Worm (Caenorhabditis elegans) whole organism, L2 larva: ENCODE data around the gene T25C12.3.

Experiments used
- C34F6.9 ChIP-seq: fragments of 150-350 bp; optimal IDR thresholded peaks from 2 replicates; lab custom pipeline; 2014; ENCODE audit warnings: missing biosample characterization, missing genetic modification characterization
- R02D3.7 ChIP-seq: fragments of 150-350 bp; optimal IDR thresholded peaks from 2 replicates; lab custom pipeline; 2014; ENCODE audit warnings: missing biosample characterization, missing genetic modification characterization
- alr-1 ChIP-seq: fragments of 150-350 bp; optimal IDR thresholded peaks from 2 replicates; lab custom pipeline; 2014; ENCODE audit warnings: missing biosample characterization, missing genetic modification characterization
- aly-2 ChIP-seq: fragments of 150-350 bp; optimal IDR thresholded peaks from 2 replicates; lab custom pipeline; 2014; ENCODE audit warnings: missing biosample characterization, missing genetic modification characterization
- ama-1 ChIP-seq: fragments of 150-350 bp; optimal IDR thresholded peaks from 2 replicates; lab custom pipeline; 2018; ENCODE audit warnings: inconsistent platforms
- blmp-1 ChIP-seq: sonication (generic microtip); optimal IDR thresholded peaks from 2 replicates; lab custom pipeline; 2017; ENCODE audit warnings: missing genetic modification characterization, mild to moderate bottlenecking, missing compliant biosample characterization, antibody characterized with exemption, moderate library complexity; ENCODE audit not compliant: insufficient read depth
- ceh-16 ChIP-seq: fragments of 150-350 bp; optimal IDR thresholded peaks from 2 replicates; lab custom pipeline; 2014; ENCODE audit warnings: missing biosample characterization, missing genetic modification characterization
- ceh-82 ChIP-seq: fragments of 150-350 bp; optimal IDR thresholded peaks from 2 replicates; lab custom pipeline; 2014; ENCODE audit warnings: missing biosample characterization, missing genetic modification characterization
- crh-2 ChIP-seq: sonication (generic microtip); optimal IDR thresholded peaks from 2 replicates; lab custom pipeline; 2017; ENCODE audit warnings: missing biosample characterization, missing genetic modification characterization
- dmd-4 ChIP-seq: sonication (generic microtip); optimal IDR thresholded peaks from 2 replicates; lab custom pipeline; 2017; ENCODE audit warnings: missing biosample characterization, missing genetic modification characterization
- egl-27 ChIP-seq: sonication (generic microtip); optimal IDR thresholded peaks from 3 replicates; lab custom pipeline; 2017; ENCODE audit warnings: missing biosample characterization, missing genetic modification reagents, missing genetic modification characterization
- elt-1 ChIP-seq: fragments of 150-350 bp; optimal IDR thresholded peaks from 2 replicates; lab custom pipeline; 2014; ENCODE audit warnings: missing biosample characterization, missing genetic modification characterization
- fos-1 ChIP-seq: fragments of 150-350 bp; optimal IDR thresholded peaks from 2 replicates; lab custom pipeline; 2014; ENCODE audit warnings: missing biosample characterization, missing genetic modification characterization
- gmeb-1 ChIP-seq: fragments of 150-350 bp; optimal IDR thresholded peaks from 2 replicates; lab custom pipeline; 2014; ENCODE audit warnings: missing biosample characterization, missing genetic modification characterization
- lin-13 ChIP-seq: fragments of 150-350 bp; optimal IDR thresholded peaks from 2 replicates; lab custom pipeline; 2014; ENCODE audit warnings: missing biosample characterization, missing genetic modification reagents, missing genetic modification characterization
- lin-39 ChIP-seq: fragments of 150-350 bp; optimal IDR thresholded peaks from 2 replicates; lab custom pipeline; 2014; ENCODE audit warnings: missing biosample characterization, missing genetic modification reagents, missing genetic modification characterization
- mab-5 ChIP-seq: fragments of 150-350 bp; optimal IDR thresholded peaks from 2 replicates; lab custom pipeline; 2014; ENCODE audit warnings: missing biosample characterization, missing genetic modification characterization
- mbf-1 ChIP-seq: sonication (generic microtip); optimal IDR thresholded peaks from 2 replicates; lab custom pipeline; 2017; ENCODE audit warnings: missing biosample characterization, missing genetic modification characterization
- mdl-1 ChIP-seq, 2 experiments: fragments of 150-350 bp in 1 of 2; sonication (generic microtip) in 1 of 2; optimal IDR thresholded peaks; 2 replicates each; lab custom pipeline; 2017; ENCODE audit warnings: missing biosample characterization in 2 of 2, missing genetic modification characterization in 2 of 2
- nhr-10 ChIP-seq: sonication (generic microtip); optimal IDR thresholded peaks from 2 replicates; lab custom pipeline; 2017; ENCODE audit warnings: missing biosample characterization, missing genetic modification characterization
- nhr-11 ChIP-seq: fragments of 150-350 bp; optimal IDR thresholded peaks from 2 replicates; lab custom pipeline; 2014; ENCODE audit warnings: missing biosample characterization, missing genetic modification characterization
- nhr-12 ChIP-seq: fragments of 150-350 bp; optimal IDR thresholded peaks from 2 replicates; lab custom pipeline; 2014; ENCODE audit warnings: missing biosample characterization, missing genetic modification characterization
- nhr-129 ChIP-seq: fragments of 150-350 bp; optimal IDR thresholded peaks from 2 replicates; lab custom pipeline; 2014; ENCODE audit warnings: missing biosample characterization, missing genetic modification characterization
- nhr-21 ChIP-seq: fragments of 150-350 bp; optimal IDR thresholded peaks from 2 replicates; lab custom pipeline; 2014; ENCODE audit warnings: missing biosample characterization, missing genetic modification characterization
- nhr-23 ChIP-seq: fragments of 150-350 bp; optimal IDR thresholded peaks from 2 replicates; lab custom pipeline; 2014; ENCODE audit warnings: missing biosample characterization, missing genetic modification reagents, missing genetic modification characterization
- nhr-237 ChIP-seq: fragments of 150-350 bp; optimal IDR thresholded peaks from 2 replicates; lab custom pipeline; 2014; ENCODE audit warnings: missing biosample characterization, missing genetic modification characterization
- nhr-25 ChIP-seq: fragments of 150-350 bp; sonication (generic microtip); optimal IDR thresholded peaks from 3 replicates; lab custom pipeline; 2014; ENCODE audit warnings: missing biosample characterization, missing genetic modification characterization
- nhr-6 ChIP-seq: fragments of 150-350 bp; optimal IDR thresholded peaks from 2 replicates; lab custom pipeline; 2014; ENCODE audit warnings: missing biosample characterization, missing genetic modification characterization
- nhr-77 ChIP-seq: fragments of 150-350 bp; optimal IDR thresholded peaks from 2 replicates; lab custom pipeline; 2014; ENCODE audit warnings: missing biosample characterization, missing genetic modification characterization
- peb-1 ChIP-seq: fragments of 150-350 bp; optimal IDR thresholded peaks from 2 replicates; lab custom pipeline; 2014; ENCODE audit warnings: missing biosample characterization, missing genetic modification characterization
- sem-4 ChIP-seq: fragments of 150-350 bp; optimal IDR thresholded peaks from 2 replicates; lab custom pipeline; 2014; ENCODE audit warnings: missing biosample characterization, missing genetic modification reagents, missing genetic modification characterization
- skn-1 ChIP-seq: sonication (generic microtip); optimal IDR thresholded peaks from 2 replicates; lab custom pipeline; 2017; ENCODE audit warnings: missing biosample characterization, missing genetic modification characterization
- sma-3 ChIP-seq: sonication (generic microtip); optimal IDR thresholded peaks from 2 replicates; lab custom pipeline; 2016; ENCODE audit warnings: missing genetic modification reagents, missing genetic modification characterization, missing compliant biosample characterization
- sma-9 ChIP-seq, 2 experiments: fragments of 150-350 bp in 1 of 2; sonication (generic microtip) in 1 of 2; optimal IDR thresholded peaks; 2 replicates each; lab custom pipeline; 2014 to 2016; ENCODE audit warnings: missing genetic modification characterization in 2 of 2, mild to moderate bottlenecking in 1 of 2, missing biosample characterization in 1 of 2, missing compliant biosample characterization in 1 of 2, missing genetic modification reagents in 1 of 2, moderate library complexity in 1 of 2
- snpc-4 ChIP-seq: fragments of 150-350 bp; optimal IDR thresholded peaks from 2 replicates; lab custom pipeline; 2014; ENCODE audit warnings: missing biosample characterization, missing genetic modification characterization
- unc-55 ChIP-seq: fragments of 150-350 bp; sonication (generic microtip); optimal IDR thresholded peaks from 3 replicates; lab custom pipeline; 2014; ENCODE audit warnings: missing biosample characterization, missing genetic modification reagents, missing genetic modification characterization
- unc-62 ChIP-seq: fragments of 150-350 bp; optimal IDR thresholded peaks from 2 replicates; lab custom pipeline; 2014; ENCODE audit warnings: missing biosample characterization, missing genetic modification reagents, missing genetic modification characterization
- zag-1 ChIP-seq: fragments of 150-350 bp; optimal IDR thresholded peaks from 2 replicates; lab custom pipeline; 2014; ENCODE audit warnings: missing biosample characterization, missing genetic modification characterization
- ztf-1 ChIP-seq: fragments of 200-800 bp; sonication (Bioruptor generic); conservative IDR thresholded peaks from 2 replicates; pipeline ENCODE4 v1.3.6; 2022; ENCODE audit warnings: missing genetic modification characterization, missing compliant biosample characterization
- ztf-11 ChIP-seq: sonication (generic microtip); optimal IDR thresholded peaks from 2 replicates; lab custom pipeline; 2017; ENCODE audit warnings: missing biosample characterization, missing genetic modification characterization

Gene T25C12.3

DNA sequence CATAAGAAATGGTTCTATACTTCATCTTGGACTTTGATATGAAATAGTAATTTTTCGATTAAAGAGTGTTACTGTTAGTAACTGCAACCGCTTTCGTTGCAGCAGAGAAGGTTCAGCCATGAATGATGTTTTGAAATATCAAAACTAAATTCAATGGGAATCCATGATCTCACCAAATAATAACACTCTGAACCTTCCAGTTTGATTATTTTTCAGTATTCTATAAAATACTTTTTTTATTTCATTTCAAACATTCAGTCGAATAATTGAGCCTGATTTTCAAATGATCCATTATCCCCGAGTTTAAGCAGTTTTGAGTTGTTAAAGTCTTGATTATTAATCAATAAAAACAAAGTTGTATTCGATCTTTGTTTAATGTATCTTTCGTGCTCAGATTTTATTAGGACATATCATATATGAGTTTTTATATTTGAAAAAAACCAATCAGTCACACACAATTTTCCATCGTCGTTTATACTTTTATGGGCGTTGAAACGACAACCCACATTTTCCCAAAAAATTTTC, 37.5 kb upstream of the T25C12.3 start, which contains the start of gene gcp-2.2:
TSS of gene gcp-2.2 (plus strand) at position 475 of the 525 bp plus-strand sequence.
- TF ChIP-seq egl-27 (tag; lab: Kevin White, UChicago) = no peak
- TF ChIP-seq nhr-10 (tag; lab: Kevin White, UChicago) = no peak
- no peak for TF ChIP-seq unc-62 (GFP tag; lab: Kevin White, UChicago)
- no peak for TF ChIP-seq gmeb-1 (tag; lab: Kevin White, UChicago)

DNA sequence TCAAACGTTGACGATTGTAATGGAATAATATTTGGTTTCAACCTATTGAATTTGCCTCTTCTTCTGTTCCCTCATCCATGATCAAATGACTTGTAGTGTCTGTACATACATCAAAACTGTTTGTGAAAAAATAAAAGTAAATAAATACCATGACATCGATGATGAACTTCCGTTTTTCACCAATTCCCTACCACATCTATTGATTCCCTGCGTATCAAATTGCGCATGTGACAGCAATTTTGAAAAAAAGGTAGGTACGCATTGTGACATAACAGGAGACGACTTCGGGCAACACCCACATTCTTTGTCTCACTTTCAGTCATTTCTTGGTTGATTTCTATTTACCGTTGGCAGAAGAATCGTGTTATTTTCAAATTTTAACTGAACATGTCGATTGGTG, 36.6 kb upstream of the T25C12.3 start, which contains the start of gene C35C5.9:
TSS of gene C35C5.9 (plus strand) at position 161 of the 400 bp plus-strand sequence.
- TF ChIP-seq nhr-129 (tag; lab: Kevin White, UChicago) (peak; percentile 1), unc-55 (no peak), sma-9 (GFP tag; optimal IDR thresholded peaks at IDR 0.05; lab: Kevin White, UChicago) (no peak), sma-9 (tag; optimal IDR thresholded peaks at IDR 0.05; lab: Kevin White, UChicago) (no peak), nhr-25 (tag; lab: Kevin White, UChicago) (peak; percentile 34), nhr-21 (peak; percentile 2), sma-3 (GFP tag; lab: Kevin White, UChicago) (peak; percentile 43)

DNA sequence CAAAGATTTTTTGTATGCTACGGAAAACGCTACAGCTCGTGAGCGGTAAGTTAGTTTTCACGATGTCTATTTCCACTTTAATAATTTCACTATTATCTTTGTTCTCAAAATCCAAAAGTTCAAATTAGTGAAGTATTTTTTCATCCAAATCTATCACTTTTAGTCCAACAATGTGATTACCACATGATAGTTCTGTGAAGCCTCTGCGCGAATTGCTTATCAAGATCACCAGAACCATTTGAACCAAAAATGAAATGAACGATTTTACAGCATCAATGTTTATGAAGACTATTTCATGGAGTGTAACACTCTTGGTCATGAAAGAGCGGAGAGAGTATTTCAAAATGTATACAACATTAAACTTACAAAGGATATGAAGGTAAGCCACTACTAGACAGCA, 34.6 kb upstream of the T25C12.3 start:
- peak; percentile 50 for TF ChIP-seq nhr-21
- peak; percentile 50 for TF ChIP-seq nhr-25 (tag; lab: Kevin White, UChicago)
- TF ChIP-seq nhr-77 = no peak
- TF ChIP-seq alr-1 = no peak
- TF ChIP-seq sma-9 (GFP tag; optimal IDR thresholded peaks at IDR 0.05; lab: Kevin White, UChicago) = peak; percentile 58
- no peak for TF ChIP-seq sma-9 (tag; optimal IDR thresholded peaks at IDR 0.05; lab: Kevin White, UChicago)
- TF ChIP-seq blmp-1 (tag; lab: Kevin White, UChicago) = peak; percentile 15
- TF ChIP-seq peb-1 (tag; lab: Kevin White, UChicago) = no peak

DNA sequence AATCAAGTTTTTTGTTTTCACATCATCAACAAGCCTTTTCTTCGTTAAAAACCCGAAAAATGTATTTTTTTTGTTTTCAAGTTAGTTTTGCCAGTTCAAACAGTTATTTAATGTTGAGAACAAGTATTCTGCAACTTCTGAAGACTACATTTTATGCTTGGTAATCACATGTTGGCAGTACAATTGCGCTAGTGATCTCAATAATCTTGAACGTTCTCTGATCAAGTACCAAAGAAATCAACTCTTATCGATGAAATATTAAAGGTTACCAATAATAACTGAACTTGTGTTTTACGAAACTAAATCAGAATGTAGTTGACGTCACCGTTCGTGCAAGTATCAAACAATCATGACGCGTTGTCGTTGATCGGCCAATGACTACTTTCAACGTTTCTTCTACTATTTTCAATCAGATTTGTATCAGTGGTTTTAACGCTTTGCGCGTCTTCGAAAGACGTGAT, 33.8 kb upstream of the T25C12.3 start, which contains the start of gene C35C5.8:
TSS of gene C35C5.8 (plus strand) at position 51 of the 461 bp plus-strand sequence.
- no peak for TF ChIP-seq egl-27 (tag; lab: Kevin White, UChicago)
- TF ChIP-seq ztf-1 (GFP tag; lab: Robert Waterston, UW) = no peak
- TF ChIP-seq nhr-10 (tag; lab: Kevin White, UChicago) = no peak
- peak; percentile 56 for TF ChIP-seq nhr-21
- no peak for TF ChIP-seq nhr-6
- no peak for TF ChIP-seq ceh-16
- no peak for TF ChIP-seq ama-1
- TF ChIP-seq ceh-82 (tag; lab: Kevin White, UChicago) = no peak
- no peak for TF ChIP-seq C34F6.9 (tag; lab: Kevin White, UChicago)
- no peak for TF ChIP-seq skn-1 (tag; lab: Kevin White, UChicago)
- TF ChIP-seq nhr-11 (tag; lab: Kevin White, UChicago) = no peak
- TF ChIP-seq sma-3 (GFP tag; lab: Kevin White, UChicago) = peak; percentile 24
- no peak for TF ChIP-seq unc-55
- no peak for TF ChIP-seq ztf-11
- TF ChIP-seq nhr-12 = no peak
- peak; percentile 73 for TF ChIP-seq sma-9 (GFP tag; optimal IDR thresholded peaks at IDR 0.05; lab: Kevin White, UChicago)
- no peak for TF ChIP-seq sma-9 (tag; optimal IDR thresholded peaks at IDR 0.05; lab: Kevin White, UChicago)
- no peak for TF ChIP-seq fos-1
- peak; percentile 25 for TF ChIP-seq blmp-1 (tag; lab: Kevin White, UChicago)
- TF ChIP-seq lin-13 (GFP tag; lab: Kevin White, UChicago) = no peak
- TF ChIP-seq peb-1 (tag; lab: Kevin White, UChicago) = no peak
- no peak for TF ChIP-seq mbf-1
- peak; percentile 12 for TF ChIP-seq crh-2
- no peak for TF ChIP-seq elt-1 (tag; lab: Kevin White, UChicago)
- TF ChIP-seq snpc-4 (tag; lab: Kevin White, UChicago) = no peak
- TF ChIP-seq zag-1 (tag; lab: Kevin White, UChicago) = no peak
- no peak for TF ChIP-seq nhr-23 (tag; lab: Kevin White, UChicago)
- TF ChIP-seq R02D3.7 (tag; lab: Kevin White, UChicago) = no peak
- TF ChIP-seq sem-4 (tag; lab: Kevin White, UChicago) = no peak

DNA sequence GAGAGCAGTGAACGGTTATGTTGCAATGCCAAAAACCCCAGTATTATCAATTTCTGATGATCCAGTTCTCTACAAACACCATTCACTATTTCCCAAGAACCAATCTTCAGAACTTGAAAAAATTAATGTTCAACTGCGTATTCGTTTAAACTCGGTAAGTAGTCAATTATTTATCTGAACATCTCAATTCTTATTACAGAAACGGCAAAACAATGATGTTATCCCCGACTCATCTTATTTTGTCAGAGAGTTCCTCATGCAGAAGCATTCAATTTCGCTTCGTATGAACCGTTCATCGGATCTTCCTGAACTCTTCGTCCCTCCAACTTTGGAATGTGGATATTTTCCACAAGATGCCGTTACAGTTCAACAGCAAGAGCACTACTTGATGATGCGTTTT, 23.9 kb upstream of the T25C12.3 start:
- TF ChIP-seq nhr-21 (no peak), sma-9 (GFP tag; optimal IDR thresholded peaks at IDR 0.05; lab: Kevin White, UChicago) (no peak), sma-9 (tag; optimal IDR thresholded peaks at IDR 0.05; lab: Kevin White, UChicago) (no peak), nhr-6 (no peak), R02D3.7 (tag; lab: Kevin White, UChicago) (no peak), nhr-77 (no peak), C34F6.9 (tag; lab: Kevin White, UChicago) (no peak), nhr-12 (no peak), lin-13 (GFP tag; lab: Kevin White, UChicago) (no peak), mab-5 (tag; lab: Kevin White, UChicago) (no peak), skn-1 (tag; lab: Kevin White, UChicago) (no peak), gmeb-1 (tag; lab: Kevin White, UChicago) (no peak), aly-2 (tag; lab: Kevin White, UChicago) (no peak), dmd-4 (tag; lab: Kevin White, UChicago) (no peak), sem-4 (tag; lab: Kevin White, UChicago) (no peak), nhr-237 (tag; lab: Kevin White, UChicago) (no peak), snpc-4 (tag; lab: Kevin White, UChicago) (no peak), lin-39 (tag; lab: Kevin White, UChicago) (no peak), ceh-82 (tag; lab: Kevin White, UChicago) (no peak), peb-1 (tag; lab: Kevin White, UChicago) (no peak), mdl-1 (tag; optimal IDR thresholded peaks at IDR 0.05; lab: Kevin White, UChicago) (no peak)
- TF ChIP-seq, all 48 proteins: peak for 0
